Worm (Caenorhabditis elegans): ENCODE data around the gene srz-31.

ce11 chrIV:14106274-14106673 is 30.9 kb upstream of the srz-31 start, which contains the start of gene ins-34:
- TF ChIP-seq nhr-10 (tag; optimal IDR thresholded peaks at IDR 0.05) (no peak), nhr-25 (tag; optimal IDR thresholded peaks at IDR 0.05) (no peak), elt-3 (tag; optimal IDR thresholded peaks at IDR 0.05) (no peak), elt-1 (tag; optimal IDR thresholded peaks at IDR 0.05) (no peak), lin-39 (tag; optimal IDR thresholded peaks at IDR 0.05) (no peak), skn-1 (tag; optimal IDR thresholded peaks at IDR 0.05) (no peak), snpc-4 (tag; optimal IDR thresholded peaks at IDR 0.05) (no peak), fos-1 (tag; optimal IDR thresholded peaks at IDR 0.05) (no peak), ceh-82 (tag; optimal IDR thresholded peaks at IDR 0.05) (no peak), R02D3.7 (tag; optimal IDR thresholded peaks at IDR 0.05) (no peak), aly-2 (tag; optimal IDR thresholded peaks at IDR 0.05) (no peak), nhr-237 (tag; optimal IDR thresholded peaks at IDR 0.05) (no peak), nhr-21 (tag; optimal IDR thresholded peaks at IDR 0.05) (no peak)

All from whole organism, L2 larva.